Fruit fly (Drosophila melanogaster) whole organism, embryonic: Measurements from ENCODE around the gene CG14883.
A peak's percentile ranks its signal among the peaks of the same experiment; 100 is the strongest.

ENCODE experiments used
- Aef1 ChIP-seq: fragments of 200-800 bp; sonication (Bioruptor generic); IDR thresholded peaks from 3 replicates; pipeline ENCODE4 v1.3.6; 2022; ENCODE audit warnings: missing biosample characterization, missing genetic modification characterization
- Bgb ChIP-seq: fragments of 200-800 bp; sonication (Bioruptor generic); IDR thresholded peaks from 2 replicates; pipeline ENCODE4 v1.3.6; 2022; ENCODE audit warnings: missing biosample characterization, missing genetic modification characterization; ENCODE audit not compliant: partially characterized antibody
- Blimp-1 ChIP-seq: fragments of 200-800 bp; sonication (Bioruptor generic); optimal IDR thresholded peaks from 3 replicates; lab custom pipeline; 2018; ENCODE audit warnings: missing biosample characterization, missing genetic modification characterization, mild to moderate bottlenecking, moderate library complexity, missing genetic modification reagents
- BtbVII ChIP-seq: fragments of 200-800 bp; sonication (Bioruptor generic); optimal IDR thresholded peaks from 3 replicates; lab custom pipeline; 2017; ENCODE audit warnings: missing biosample characterization, mild to moderate bottlenecking, missing genetic modification characterization
- CG10366 ChIP-seq: fragments of 200-800 bp; sonication (Bioruptor generic); IDR thresholded peaks from 2 replicates; pipeline ENCODE4 v1.3.6; 2022; ENCODE audit warnings: missing biosample characterization, missing genetic modification characterization
- CG10543 ChIP-seq: fragments of 200-800 bp; sonication (Bioruptor generic); optimal IDR thresholded peaks from 3 replicates; lab custom pipeline; 2017; ENCODE audit warnings: missing biosample characterization, mild to moderate bottlenecking, missing genetic modification characterization, moderate library complexity
- CG10565 ChIP-seq: fragments of 200-800 bp; sonication (Bioruptor generic); optimal IDR thresholded peaks from 3 replicates; lab custom pipeline; 2016; ENCODE audit warnings: missing biosample characterization, mild to moderate bottlenecking, missing genetic modification characterization
- CG12391 ChIP-seq: fragments of 200-800 bp; sonication (Bioruptor generic); optimal IDR thresholded peaks from 3 replicates; lab custom pipeline; 2018; ENCODE audit warnings: missing biosample characterization, mild to moderate bottlenecking, missing genetic modification characterization, moderate library complexity
- CG13775 ChIP-seq: fragments of 200-800 bp; sonication (Bioruptor generic); optimal IDR thresholded peaks from 3 replicates; lab custom pipeline; 2017; ENCODE audit warnings: missing biosample characterization, mild to moderate bottlenecking, missing genetic modification characterization
- CG14014 ChIP-seq: fragments of 200-800 bp; sonication (Bioruptor generic); IDR thresholded peaks from 2 replicates; pipeline ENCODE4 v1.3.6; 2022; ENCODE audit warnings: missing biosample characterization, missing genetic modification characterization
- CG14667 ChIP-seq: fragments of 200-800 bp; sonication (Bioruptor generic); IDR thresholded peaks from 2 replicates; pipeline ENCODE4 v1.3.6; 2022; ENCODE audit warnings: missing biosample characterization, missing genetic modification characterization
- CG14710 ChIP-seq: fragments of 200-800 bp; sonication (Bioruptor generic); optimal IDR thresholded peaks from 3 replicates; lab custom pipeline; 2019; ENCODE audit warnings: missing biosample characterization, mild to moderate bottlenecking, missing genetic modification characterization, moderate library complexity
- CG17829 ChIP-seq: fragments of 200-800 bp; optimal IDR thresholded peaks from 2 replicates; lab custom pipeline; 2019; ENCODE audit warnings: missing biosample characterization, mild to moderate bottlenecking, missing genetic modification characterization, moderate library complexity
- CG17912 ChIP-seq: fragments of 200-800 bp; sonication (Bioruptor generic); optimal IDR thresholded peaks from 2 replicates; lab custom pipeline; 2018; ENCODE audit warnings: missing biosample characterization, mild to moderate bottlenecking, missing genetic modification characterization
- CG2202 ChIP-seq: fragments of 200-800 bp; sonication (Bioruptor generic); optimal IDR thresholded peaks from 2 replicates; lab custom pipeline; 2018; ENCODE audit warnings: missing biosample characterization, mild to moderate bottlenecking, missing genetic modification characterization
- CG3065 ChIP-seq: fragments of 200-800 bp; sonication (Bioruptor generic); optimal IDR thresholded peaks from 2 replicates; lab custom pipeline; 2016; ENCODE audit warnings: missing biosample characterization, missing genetic modification characterization
- CG31224 ChIP-seq: fragments of 200-800 bp; sonication (Bioruptor generic); IDR thresholded peaks from 2 replicates; pipeline ENCODE4 v1.3.6; 2022; ENCODE audit warnings: missing biosample characterization, missing genetic modification characterization
- CG6854 ChIP-seq: fragments of 200-800 bp; sonication (Bioruptor generic); optimal IDR thresholded peaks from 3 replicates; lab custom pipeline; 2017; ENCODE audit warnings: missing biosample characterization, mild to moderate bottlenecking, missing genetic modification characterization
- CG7357 ChIP-seq: fragments of 200-800 bp; sonication (Bioruptor generic); IDR thresholded peaks from 3 replicates; pipeline ENCODE4 v1.3.6; 2022; ENCODE audit warnings: missing biosample characterization, missing genetic modification characterization
- CG8944 ChIP-seq: fragments of 200-800 bp; sonication (Bioruptor generic); optimal IDR thresholded peaks from 3 replicates; lab custom pipeline; 2016; ENCODE audit warnings: missing biosample characterization, missing genetic modification characterization
- CG9437 ChIP-seq: fragments of 200-800 bp; sonication (Bioruptor generic); optimal IDR thresholded peaks from 2 replicates; lab custom pipeline; 2018; ENCODE audit warnings: missing biosample characterization, mild to moderate bottlenecking, missing genetic modification characterization
- Dbx ChIP-seq: fragments of 200-800 bp; sonication (Bioruptor generic); IDR thresholded peaks from 3 replicates; pipeline ENCODE4 v1.3.6; 2022; ENCODE audit warnings: missing biosample characterization, missing genetic modification characterization
- Ets97D ChIP-seq: fragments of 200-800 bp; sonication (Bioruptor generic); optimal IDR thresholded peaks from 3 replicates; lab custom pipeline; 2016; ENCODE audit warnings: missing biosample characterization, missing genetic modification characterization
- Mad ChIP-seq: fragments of 200-800 bp; sonication (Bioruptor generic); optimal IDR thresholded peaks from 2 replicates; lab custom pipeline; 2016; ENCODE audit warnings: missing biosample characterization, missing genetic modification characterization
- Mrtf ChIP-seq: fragments of 200-800 bp; sonication (Bioruptor generic); IDR thresholded peaks from 3 replicates; pipeline ENCODE4 v1.3.6; 2022; ENCODE audit warnings: missing biosample characterization, missing genetic modification characterization
- NC2β ChIP-seq: fragments of 200-800 bp; sonication (Bioruptor generic); optimal IDR thresholded peaks from 2 replicates; lab custom pipeline; 2016; ENCODE audit warnings: missing biosample characterization, missing genetic modification characterization
- NFAT ChIP-seq: fragments of 200-800 bp; sonication (Bioruptor generic); IDR thresholded peaks from 2 replicates; pipeline ENCODE4 v1.3.6; 2022; ENCODE audit warnings: missing biosample characterization, missing genetic modification characterization
- Nf-YB ChIP-seq: fragments of 200-800 bp; sonication (Bioruptor generic); optimal IDR thresholded peaks from 3 replicates; lab custom pipeline; 2019; ENCODE audit warnings: missing biosample characterization, mild to moderate bottlenecking, missing genetic modification characterization, moderate library complexity
- Scr ChIP-seq: fragments of 200-800 bp; sonication (Bioruptor generic); IDR thresholded peaks from 2 replicates; pipeline ENCODE4 v1.3.6; 2022; ENCODE audit warnings: missing biosample characterization, missing genetic modification characterization; ENCODE audit not compliant: partially characterized antibody
- Sox102F ChIP-seq: fragments of 200-800 bp; sonication (Bioruptor generic); optimal IDR thresholded peaks from 2 replicates; lab custom pipeline; 2018; ENCODE audit warnings: missing biosample characterization, mild to moderate bottlenecking, missing genetic modification characterization, moderate library complexity
- Spps ChIP-seq: fragments of 200-800 bp; sonication (Bioruptor generic); optimal IDR thresholded peaks from 2 replicates; lab custom pipeline; 2018; ENCODE audit warnings: missing biosample characterization, mild to moderate bottlenecking, missing genetic modification characterization
- Xrp1 ChIP-seq: fragments of 200-800 bp; sonication (Bioruptor generic); IDR thresholded peaks from 2 replicates; pipeline ENCODE4 v1.3.6; 2022; ENCODE audit warnings: missing biosample characterization, missing genetic modification characterization
- cato ChIP-seq: fragments of 200-800 bp; sonication (Bioruptor generic); optimal IDR thresholded peaks from 2 replicates; lab custom pipeline; 2016; ENCODE audit warnings: missing biosample characterization, missing genetic modification characterization, borderline replicate concordance
- ci ChIP-seq: fragments of 200-800 bp; sonication (Bioruptor generic); IDR thresholded peaks from 3 replicates; pipeline ENCODE4 v1.3.6; 2022; ENCODE audit warnings: missing biosample characterization, missing genetic modification characterization
- en ChIP-seq: fragments of 200-800 bp; sonication (Bioruptor generic); optimal IDR thresholded peaks from 2 replicates; lab custom pipeline; 2016; ENCODE audit warnings: missing biosample characterization, missing genetic modification characterization
- esg ChIP-seq: fragments of 200-800 bp; sonication (Bioruptor generic); conservative IDR thresholded peaks from 2 replicates; pipeline ENCODE4 v1.3.6; 2022; ENCODE audit warnings: missing biosample characterization, missing genetic modification characterization
- fd3F ChIP-seq: fragments of 200-800 bp; sonication (Bioruptor generic); optimal IDR thresholded peaks from 2 replicates; lab custom pipeline; 2018; ENCODE audit warnings: missing biosample characterization, mild to moderate bottlenecking, missing genetic modification characterization, moderate library complexity
- insv ChIP-seq, 2 experiments: fragments of 200-800 bp; sonication (Bioruptor generic); optimal IDR thresholded peaks; 3 replicates each; lab custom pipeline; 2016 to 2018; ENCODE audit warnings: missing biosample characterization in 2 of 2, missing genetic modification characterization in 2 of 2
- inv ChIP-seq: fragments of 200-800 bp; sonication (Bioruptor generic); IDR thresholded peaks from 2 replicates; pipeline ENCODE4 v1.3.6; 2022; ENCODE audit warnings: missing biosample characterization, missing genetic modification characterization; ENCODE audit not compliant: partially characterized antibody
- jigr1 ChIP-seq: fragments of 200-800 bp; sonication (Bioruptor generic); IDR thresholded peaks from 3 replicates; pipeline ENCODE4 v1.3.6; 2022; ENCODE audit warnings: missing biosample characterization, missing genetic modification characterization
- nerfin-2 ChIP-seq: fragments of 200-800 bp; sonication (Bioruptor generic); IDR thresholded peaks from 2 replicates; pipeline ENCODE4 v1.3.6; 2022; ENCODE audit warnings: missing biosample characterization, missing genetic modification characterization; ENCODE audit not compliant: partially characterized antibody
- p53 ChIP-seq: fragments of 200-800 bp; sonication (Bioruptor generic); optimal IDR thresholded peaks from 2 replicates; lab custom pipeline; 2016; ENCODE audit warnings: missing biosample characterization, missing genetic modification characterization
- salm ChIP-seq: fragments of 200-800 bp; sonication (Bioruptor generic); optimal IDR thresholded peaks from 2 replicates; lab custom pipeline; 2018; ENCODE audit warnings: missing biosample characterization, mild to moderate bottlenecking, missing genetic modification characterization
- schlank ChIP-seq: fragments of 200-800 bp; sonication (Bioruptor generic); optimal IDR thresholded peaks from 2 replicates; lab custom pipeline; 2018; ENCODE audit warnings: missing biosample characterization, mild to moderate bottlenecking, missing genetic modification characterization
- seq ChIP-seq: fragments of 200-800 bp; sonication (Bioruptor generic); IDR thresholded peaks from 2 replicates; pipeline ENCODE4 v1.3.6; 2022; ENCODE audit warnings: missing biosample characterization, missing genetic modification characterization
- sim ChIP-seq: fragments of 200-800 bp; sonication (Bioruptor generic); IDR thresholded peaks from 2 replicates; pipeline ENCODE4 v1.3.6; 2022; ENCODE audit warnings: missing biosample characterization, missing genetic modification characterization
- sug ChIP-seq: fragments of 200-800 bp; optimal IDR thresholded peaks from 2 replicates; lab custom pipeline; 2019; ENCODE audit warnings: missing biosample characterization, mild to moderate bottlenecking, missing genetic modification characterization, moderate library complexity
- ttk ChIP-seq: fragments of 200-800 bp; sonication (Bioruptor generic); IDR thresholded peaks from 2 replicates; pipeline ENCODE4 v2.1.2; 2022; ENCODE audit warnings: missing biosample characterization, missing genetic modification characterization
- z ChIP-seq: fragments of 200-800 bp; sonication (Bioruptor generic); IDR thresholded peaks from 3 replicates; pipeline ENCODE4 v1.3.6; 2022; ENCODE audit warnings: missing biosample characterization, missing genetic modification characterization

Gene CG14883

dm6 chr3R:16449187-16449973 lies 6.5 kb upstream of the CG14883 start (continued):
- peak; percentile 85 for TF ChIP-seq CG17912 (GFP tag; lab: Kevin White, UChicago)
- peak; percentile 85 for TF ChIP-seq cato
- TF ChIP-seq ttk (GFP tag; lab: Robert Waterston, UW): peak; percentile 96
- TF ChIP-seq jigr1 (GFP tag; lab: Robert Waterston, UW): peak; percentile 91
- TF ChIP-seq CG10565 (GFP tag; lab: Kevin White, UChicago): peak; percentile 74
- no peak for TF ChIP-seq nerfin-2 (GFP tag; lab: Robert Waterston, UW)
- TF ChIP-seq CG8944 (GFP tag; lab: Kevin White, UChicago): peak; percentile 96
- TF ChIP-seq Bgb (GFP tag; lab: Robert Waterston, UW): peak; percentile 68
- peak; percentile 72 for TF ChIP-seq CG13775
- TF ChIP-seq Blimp-1 (GFP tag; lab: Kevin White, UChicago): peak; percentile 96
- peak; percentile 95 for TF ChIP-seq CG14667 (GFP tag; lab: Robert Waterston, UW)
- TF ChIP-seq CG10366 (GFP tag; lab: Robert Waterston, UW): peak; percentile 92
- peak; percentile 89 for TF ChIP-seq NC2β (GFP tag; lab: Kevin White, UChicago)
- TF ChIP-seq Mad (GFP tag; lab: Kevin White, UChicago): peak; percentile 91
- peak; percentile 73 for TF ChIP-seq fd3F (GFP tag; lab: Kevin White, UChicago)
- TF ChIP-seq z (GFP tag; lab: Robert Waterston, UW): peak; percentile 90
- TF ChIP-seq CG31224 (GFP tag; lab: Robert Waterston, UW): peak; percentile 85
- peak; percentile 86 for TF ChIP-seq CG3065 (GFP tag; lab: Kevin White, UChicago)
- peak; percentile 92 for TF ChIP-seq CG12391 (tag; lab: Kevin White, UChicago)
- TF ChIP-seq Mrtf (GFP tag; lab: Robert Waterston, UW): peak; percentile 95
- TF ChIP-seq salm: peak; percentile 85
- peak; percentile 73 for TF ChIP-seq CG10543 (GFP tag; lab: Kevin White, UChicago)
- TF ChIP-seq Xrp1 (GFP tag; lab: Robert Waterston, UW): peak; percentile 98
- peak; percentile 94 for TF ChIP-seq sim (GFP tag; lab: Robert Waterston, UW)
- peak; percentile 89 for TF ChIP-seq CG2202 (tag; lab: Kevin White, UChicago)
- peak; percentile 47 for TF ChIP-seq CG6854 (GFP tag; lab: Kevin White, UChicago)
- peak; percentile 74 for TF ChIP-seq Ets97D (GFP tag; lab: Kevin White, UChicago)
- TF ChIP-seq schlank (tag; lab: Kevin White, UChicago): peak; percentile 71
- TF ChIP-seq insv (GFP tag; optimal IDR thresholded peaks at IDR 0.05; lab: Kevin White, UChicago): peak; percentile 20 to 40
- 0 out of 2 replicates have a peak, but pooled peaks have one; percentile 15 for TF ChIP-seq Scr (GFP tag; lab: Robert Waterston, UW)
- peak; percentile 75 for TF ChIP-seq NFAT (GFP tag; lab: Robert Waterston, UW)
- peak; percentile 89 for TF ChIP-seq CG14014 (GFP tag; lab: Robert Waterston, UW)
- peak; percentile 65; the same call in 1 of the 2 replicates for TF ChIP-seq inv
- peak; percentile 80 for TF ChIP-seq en (GFP tag; lab: Kevin White, UChicago)
- peak; percentile 91 for TF ChIP-seq esg (GFP tag; lab: Robert Waterston, UW)
- peak; percentile 97 for TF ChIP-seq CG17829
- TF ChIP-seq BtbVII: peak; percentile 64
- TF ChIP-seq p53: peak; percentile 82
- TF ChIP-seq CG9437 (GFP tag; lab: Kevin White, UChicago): peak; percentile 82
- TF ChIP-seq Spps: peak; percentile 94
- peak; percentile 87 for TF ChIP-seq CG7357
- peak; percentile 95 for TF ChIP-seq CG14710
- peak; percentile 64; the same call in 2 of the 3 replicates for TF ChIP-seq Dbx (GFP tag; lab: Robert Waterston, UW)
- TF ChIP-seq Nf-YB (GFP tag; lab: Kevin White, UChicago): peak; percentile 68
- TF ChIP-seq seq: peak; percentile 72
- peak; percentile 97 for TF ChIP-seq Sox102F (GFP tag; lab: Kevin White, UChicago)
- peak; percentile 64 for TF ChIP-seq sug
- peak; percentile 90 for TF ChIP-seq Aef1
- TF ChIP-seq ci (GFP tag; lab: Robert Waterston, UW): peak; percentile 98
